Fruit fly (Drosophila melanogaster) whole organism, prepupa: Measurements from ENCODE around the gene spz4.

Experiments
- CG11902 ChIP-seq: fragments of 200-800 bp; sonication (Bioruptor generic); optimal IDR thresholded peaks from 3 replicates; lab custom pipeline; 2016; ENCODE audit warnings: missing biosample characterization, missing genetic modification characterization
- CG31627 ChIP-seq: fragments of 200-800 bp; sonication (Bioruptor generic); optimal IDR thresholded peaks from 3 replicates; lab custom pipeline; 2016; ENCODE audit warnings: missing biosample characterization, missing genetic modification characterization
- CG32006 ChIP-seq: fragments of 200-800 bp; sonication (Bioruptor generic); optimal IDR thresholded peaks from 3 replicates; lab custom pipeline; 2017; ENCODE audit warnings: missing biosample characterization, mild to moderate bottlenecking, missing genetic modification characterization
- CG6854 ChIP-seq: fragments of 200-800 bp; sonication (Bioruptor generic); optimal IDR thresholded peaks from 2 replicates; lab custom pipeline; 2017; ENCODE audit warnings: missing biosample characterization, mild to moderate bottlenecking, missing genetic modification characterization
- CG7368 ChIP-seq: fragments of 200-800 bp; sonication (Bioruptor generic); optimal IDR thresholded peaks from 3 replicates; lab custom pipeline; 2016; ENCODE audit warnings: missing biosample characterization, missing genetic modification characterization
- Ets96B ChIP-seq: fragments of 200-800 bp; optimal IDR thresholded peaks from 2 replicates; lab custom pipeline; 2019; ENCODE audit warnings: missing biosample characterization, mild to moderate bottlenecking, missing genetic modification characterization, moderate library complexity
- Sox14 ChIP-seq: fragments of 200-800 bp; sonication (Bioruptor generic); optimal IDR thresholded peaks from 3 replicates; lab custom pipeline; 2016; ENCODE audit warnings: missing biosample characterization, missing genetic modification characterization
- dac ChIP-seq: fragments of 200-800 bp; sonication (Bioruptor generic); optimal IDR thresholded peaks from 2 replicates; lab custom pipeline; 2017; ENCODE audit warnings: missing biosample characterization, mild to moderate bottlenecking, missing genetic modification characterization
- fkh ChIP-seq: fragments of 200-800 bp; sonication (Bioruptor generic); optimal IDR thresholded peaks from 3 replicates; lab custom pipeline; 2017; ENCODE audit warnings: missing biosample characterization, mild to moderate bottlenecking, missing genetic modification characterization, moderate library complexity
- pdm3 ChIP-seq: fragments of 200-800 bp; sonication (Bioruptor generic); optimal IDR thresholded peaks from 3 replicates; lab custom pipeline; 2016; ENCODE audit warnings: missing biosample characterization, missing genetic modification characterization
- svp ChIP-seq: fragments of 200-800 bp; sonication (Bioruptor generic); peaks from one replicate; lab custom pipeline; 2016; ENCODE audit warnings: missing biosample characterization, missing genetic modification characterization

- TF ChIP-seq CG6854 = no peak
- TF ChIP-seq Ets96B = no peak
- TF ChIP-seq CG7368 (GFP tag; lab: Kevin White, UChicago) = no peak
- TF ChIP-seq dac (GFP tag; lab: Kevin White, UChicago) = no peak
- no peak for TF ChIP-seq fkh (GFP tag; lab: Kevin White, UChicago)
- TF ChIP-seq CG32006 (GFP tag; lab: Kevin White, UChicago) = no peak
- no peak for TF ChIP-seq Sox14 (GFP tag; lab: Kevin White, UChicago)
- no peak for TF ChIP-seq CG31627 (GFP tag; lab: Kevin White, UChicago)
- no peak for TF ChIP-seq CG11902 (GFP tag; lab: Kevin White, UChicago)
- TF ChIP-seq svp (GFP tag; lab: Kevin White, UChicago) = no peak
- no peak for TF ChIP-seq pdm3 (GFP tag; lab: Kevin White, UChicago)
These were observed 30.0 kb downstream of the spz4 start, which contains the start of gene CG34162 for dm6 chr2L:11531520-11531919.
